Fruit fly (Drosophila melanogaster): ENCODE data around the gene nub.

DNA sequence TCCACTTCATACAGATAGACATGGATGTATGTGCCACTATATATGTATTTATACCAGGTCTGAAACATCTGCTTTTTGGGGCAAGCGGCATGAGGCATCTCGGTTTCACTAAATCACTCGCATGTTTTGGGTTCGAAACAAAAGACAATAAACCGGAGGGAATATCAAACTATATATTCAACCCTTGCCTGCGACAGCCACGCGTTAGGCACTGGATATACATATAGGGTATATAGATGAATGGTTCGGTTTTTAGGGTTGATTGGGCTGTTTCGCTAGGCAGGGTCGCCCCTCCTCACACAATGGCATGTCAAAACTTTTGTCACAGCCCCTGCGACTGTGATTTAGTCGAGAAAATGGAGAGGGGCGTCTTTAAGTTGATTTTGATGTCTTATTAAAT, 35.7 kb downstream of the nub start:
- TF ChIP-seq CG5204 (GFP tag; optimal IDR thresholded peaks at IDR 0.05) (no peak), CG14711 (tag; optimal IDR thresholded peaks at IDR 0.05) (no peak), CG1620 (GFP tag; optimal IDR thresholded peaks at IDR 0.05) (no peak), cnc (optimal IDR thresholded peaks at IDR 0.05) (no peak), bab1 (GFP tag; optimal IDR thresholded peaks at IDR 0.05) (no peak), cic (GFP tag; optimal IDR thresholded peaks at IDR 0.05) (no peak), pad (GFP tag; optimal IDR thresholded peaks at IDR 0.05) (no peak), ovo (GFP tag; optimal IDR thresholded peaks at IDR 0.05) (no peak), kay (GFP tag; ENCODE audit: borderline replicate concordance) (no peak), CG11617 (GFP tag; optimal IDR thresholded peaks at IDR 0.05) (no peak)

Data from whole organism, adult.